Worm (Caenorhabditis elegans) whole organism, L4 larva: ENCODE results near the gene cyp-29A3.
A peak's percentile ranks its signal among the peaks of the same experiment; 100 is the strongest.

Experiments used
- F49E8.2 ChIP-seq: sonication (generic microtip); optimal IDR thresholded peaks from 2 replicates; lab custom pipeline; 2016; ENCODE audit warnings: missing compliant biosample characterization, mild to moderate bottlenecking, missing genetic modification characterization, borderline replicate concordance
- T20F7.1 ChIP-seq: fragments of 200-800 bp; sonication (Bioruptor generic); optimal IDR thresholded peaks from 2 replicates; lab custom pipeline; 2018; ENCODE audit warnings: mild to moderate bottlenecking, missing genetic modification characterization, missing compliant biosample characterization
- Y48G9A.11 ChIP-seq: fragments of 200-800 bp; sonication (Bioruptor generic); IDR thresholded peaks from 2 replicates; pipeline ENCODE4 v1.3.6; 2022; ENCODE audit warnings: missing genetic modification reagents, missing genetic modification characterization, missing compliant biosample characterization
- Y5F2A.4 ChIP-seq: fragments of 200-800 bp; sonication (Bioruptor generic); optimal IDR thresholded peaks from 2 replicates; lab custom pipeline; 2018; ENCODE audit warnings: mild to moderate bottlenecking, missing genetic modification characterization, missing compliant biosample characterization
- Y75B8A.6 ChIP-seq: fragments of 200-800 bp; sonication (Bioruptor generic); IDR thresholded peaks from 2 replicates; pipeline ENCODE4 v1.3.6; 2022; ENCODE audit warnings: missing genetic modification reagents, missing genetic modification characterization, missing compliant biosample characterization
- ZK337.2 ChIP-seq: fragments of 200-800 bp; sonication (Bioruptor generic); IDR thresholded peaks from 2 replicates; pipeline ENCODE4 v1.3.6; 2022; ENCODE audit warnings: missing genetic modification reagents, missing genetic modification characterization, missing compliant biosample characterization
- aha-1 ChIP-seq: fragments of 150-350 bp; peaks from one replicate; lab custom pipeline; 2014; ENCODE audit warnings: missing biosample characterization, missing genetic modification characterization
- ama-1 ChIP-seq: fragments of 150-350 bp; optimal IDR thresholded peaks from 2 replicates; lab custom pipeline; 2014; ENCODE audit warnings: inconsistent platforms, mixed read lengths
- arid-1 ChIP-seq: fragments of 200-800 bp; sonication (Bioruptor generic); conservative IDR thresholded peaks from 2 replicates; pipeline ENCODE4 v1.3.6; 2022; ENCODE audit warnings: missing genetic modification reagents, missing genetic modification characterization, missing compliant biosample characterization
- attf-4 ChIP-seq: sonication (generic microtip); optimal IDR thresholded peaks from 3 replicates; lab custom pipeline; 2017; ENCODE audit warnings: missing biosample characterization, missing genetic modification characterization
- ceh-28 ChIP-seq: fragments of 150-350 bp; optimal IDR thresholded peaks from 2 replicates; lab custom pipeline; 2014; ENCODE audit warnings: missing biosample characterization, missing genetic modification reagents, missing genetic modification characterization
- ceh-82 ChIP-seq: sonication (generic microtip); optimal IDR thresholded peaks from 2 replicates; lab custom pipeline; 2017; ENCODE audit warnings: missing biosample characterization, missing genetic modification characterization
- cey-2 ChIP-seq: sonication (generic microtip); optimal IDR thresholded peaks from 3 replicates; lab custom pipeline; 2017; ENCODE audit warnings: missing genetic modification characterization, mild to moderate bottlenecking, missing compliant biosample characterization, antibody characterized with exemption, borderline replicate concordance; ENCODE audit not compliant: insufficient read depth
- daf-19 ChIP-seq: fragments of 200-800 bp; sonication (Bioruptor generic); conservative IDR thresholded peaks from 2 replicates; pipeline ENCODE4 v1.3.6; 2022; ENCODE audit warnings: missing genetic modification characterization, missing compliant biosample characterization
- egl-27 ChIP-seq: sonication (generic microtip); optimal IDR thresholded peaks from 3 replicates; lab custom pipeline; 2017; ENCODE audit warnings: missing biosample characterization, missing genetic modification reagents, missing genetic modification characterization
- egl-43 ChIP-seq: fragments of 200-800 bp; sonication (Bioruptor generic); IDR thresholded peaks from 2 replicates; pipeline ENCODE4 v1.3.6; 2022; ENCODE audit warnings: missing genetic modification reagents, missing genetic modification characterization, missing compliant biosample characterization
- fkh-10 ChIP-seq: fragments of 150-350 bp; optimal IDR thresholded peaks from 2 replicates; lab custom pipeline; 2014; ENCODE audit warnings: missing biosample characterization, missing genetic modification reagents, missing genetic modification characterization
- fos-1 ChIP-seq: fragments of 150-350 bp; optimal IDR thresholded peaks from 2 replicates; lab custom pipeline; 2014; ENCODE audit warnings: missing biosample characterization, missing genetic modification characterization
- lim-7 ChIP-seq: fragments of 200-800 bp; sonication (Bioruptor generic); IDR thresholded peaks from 2 replicates; pipeline ENCODE4 v1.3.6; 2022; ENCODE audit warnings: missing genetic modification characterization, missing compliant biosample characterization
- lin-29 ChIP-seq: fragments of 200-800 bp; sonication (Bioruptor generic); IDR thresholded peaks from 2 replicates; pipeline ENCODE4 v1.3.6; 2022; ENCODE audit warnings: missing genetic modification reagents, missing genetic modification characterization, missing compliant biosample characterization
- lir-3 ChIP-seq: sonication (generic microtip); optimal IDR thresholded peaks from 2 replicates; lab custom pipeline; 2016; ENCODE audit warnings: mild to moderate bottlenecking, missing genetic modification characterization, missing compliant biosample characterization
- madf-9 ChIP-seq: fragments of 200-800 bp; sonication (Bioruptor generic); conservative IDR thresholded peaks from 2 replicates; pipeline ENCODE4 v1.3.6; 2022; ENCODE audit warnings: missing genetic modification reagents, missing genetic modification characterization, missing compliant biosample characterization
- mdl-1 ChIP-seq, 2 experiments: fragments of 150-350 bp in 1 of 2; sonication (generic microtip) in 1 of 2; optimal IDR thresholded peaks; 2 replicates each; lab custom pipeline; 2014 to 2017; ENCODE audit warnings: missing biosample characterization in 2 of 2, missing genetic modification characterization in 2 of 2
- mdt-29 ChIP-seq: fragments of 200-800 bp; sonication (Bioruptor generic); IDR thresholded peaks from 2 replicates; pipeline ENCODE4 v1.3.6; 2022; ENCODE audit warnings: missing genetic modification reagents, missing genetic modification characterization, missing compliant biosample characterization
- mep-1 ChIP-seq: fragments of 150-350 bp; sonication (generic microtip); optimal IDR thresholded peaks from 3 replicates; lab custom pipeline; 2014; ENCODE audit warnings: missing biosample characterization, missing genetic modification characterization
- mes-2 ChIP-seq: sonication (generic microtip); optimal IDR thresholded peaks from 2 replicates; lab custom pipeline; 2016; ENCODE audit warnings: missing genotype, mild to moderate bottlenecking, missing genetic modification characterization, missing compliant biosample characterization; ENCODE audit not compliant: poor library complexity, severe bottlenecking
- mxl-2 ChIP-seq: fragments of 200-800 bp; sonication (Bioruptor generic); conservative IDR thresholded peaks from 2 replicates; pipeline ENCODE4 v1.3.6; 2022; ENCODE audit warnings: missing genetic modification reagents, missing genetic modification characterization, missing compliant biosample characterization
- mxl-3 ChIP-seq: fragments of 200-800 bp; sonication (Bioruptor generic); optimal IDR thresholded peaks from 2 replicates; lab custom pipeline; 2018; ENCODE audit warnings: mild to moderate bottlenecking, missing genetic modification characterization, missing compliant biosample characterization
- nhr-102 ChIP-seq: sonication (generic microtip); optimal IDR thresholded peaks from 2 replicates; lab custom pipeline; 2016; ENCODE audit warnings: mild to moderate bottlenecking, missing genetic modification characterization, moderate library complexity, missing compliant biosample characterization
- nhr-11 ChIP-seq: fragments of 150-350 bp; optimal IDR thresholded peaks from 2 replicates; lab custom pipeline; 2014; ENCODE audit warnings: missing biosample characterization, missing genetic modification characterization
- nhr-111 ChIP-seq: fragments of 200-800 bp; sonication (Bioruptor generic); optimal IDR thresholded peaks from 2 replicates; lab custom pipeline; 2018; ENCODE audit warnings: mild to moderate bottlenecking, missing genetic modification characterization, missing compliant biosample characterization
- nhr-25 ChIP-seq: sonication (generic microtip); optimal IDR thresholded peaks from 2 replicates; lab custom pipeline; 2017; ENCODE audit warnings: missing genetic modification characterization, mild to moderate bottlenecking, missing compliant biosample characterization, antibody characterized with exemption, moderate library complexity, borderline replicate concordance; ENCODE audit not compliant: insufficient read depth
- nhr-41 ChIP-seq: fragments of 200-800 bp; sonication (Bioruptor generic); IDR thresholded peaks from 2 replicates; pipeline ENCODE4 v1.3.6; 2022; ENCODE audit warnings: missing genetic modification reagents, missing genetic modification characterization, missing compliant biosample characterization
- nhr-48 ChIP-seq: sonication (generic microtip); optimal IDR thresholded peaks from 2 replicates; lab custom pipeline; 2016; ENCODE audit warnings: mild to moderate bottlenecking, missing genetic modification characterization, missing compliant biosample characterization
- nhr-76 ChIP-seq: fragments of 150-350 bp; optimal IDR thresholded peaks from 2 replicates; lab custom pipeline; 2014; ENCODE audit warnings: missing biosample characterization, missing genetic modification characterization
- pha-4 ChIP-seq, 2 experiments: fragments of 150-350 bp in 1 of 2; fragments of 200-800 bp in 1 of 2; sonication (Bioruptor generic) in 1 of 2; IDR thresholded peaks in 1 of 2; optimal IDR thresholded peaks in 1 of 2; 2 replicates each; pipeline versions ENCODE4 v1.3.6 to Lab custom; 2014 to 2022; ENCODE audit warnings: missing genetic modification characterization in 2 of 2, missing genetic modification reagents in 2 of 2, missing biosample characterization in 1 of 2, missing compliant biosample characterization in 1 of 2
- pqm-1 ChIP-seq: sonication (generic microtip); optimal IDR thresholded peaks from 2 replicates; lab custom pipeline; 2017; ENCODE audit warnings: missing biosample characterization, missing genetic modification characterization
- rbr-2 ChIP-seq: sonication (generic microtip); optimal IDR thresholded peaks from 2 replicates; lab custom pipeline; 2016; ENCODE audit warnings: missing genotype, missing genetic modification characterization, missing compliant biosample characterization
- snpc-1.2 ChIP-seq: fragments of 200-800 bp; sonication (Bioruptor generic); IDR thresholded peaks from 2 replicates; pipeline ENCODE4 v1.3.6; 2022; ENCODE audit warnings: missing genetic modification reagents, missing genetic modification characterization, missing compliant biosample characterization
- tra-1 ChIP-seq: fragments of 200-800 bp; sonication (Bioruptor generic); IDR thresholded peaks from 2 replicates; pipeline ENCODE4 v1.3.6; 2022; ENCODE audit warnings: missing genetic modification reagents, missing genetic modification characterization, missing compliant biosample characterization
- unc-130 ChIP-seq: sonication (generic microtip); optimal IDR thresholded peaks from 2 replicates; lab custom pipeline; 2016; ENCODE audit warnings: missing genetic modification reagents, missing genetic modification characterization, missing compliant biosample characterization
- zag-1 ChIP-seq: fragments of 150-350 bp; optimal IDR thresholded peaks from 2 replicates; lab custom pipeline; 2014; ENCODE audit warnings: missing biosample characterization, missing genetic modification characterization
- zfp-2 ChIP-seq: sonication (generic microtip); optimal IDR thresholded peaks from 2 replicates; lab custom pipeline; 2016; ENCODE audit warnings: mild to moderate bottlenecking, missing genetic modification characterization, missing compliant biosample characterization
- zfp-3 ChIP-seq: fragments of 200-800 bp; sonication (Bioruptor generic); conservative IDR thresholded peaks from 2 replicates; pipeline ENCODE4 v1.3.6; 2022; ENCODE audit warnings: missing genetic modification reagents, missing genetic modification characterization, missing compliant biosample characterization
- ztf-7 ChIP-seq: fragments of 150-350 bp; optimal IDR thresholded peaks from 2 replicates; lab custom pipeline; 2014; ENCODE audit warnings: missing biosample characterization, missing genetic modification characterization

The cyp-29A3 gene

ce11 chrV:83732-84131, 24.7 kb downstream of the cyp-29A3 start, which contains the start of gene daam-1:
TSS of gene daam-1 (minus strand) at chrV:83832.
- no peak for TF ChIP-seq tra-1
- no peak for TF ChIP-seq nhr-76 (tag; lab: Kevin White, UChicago)
- no peak for TF ChIP-seq arid-1 (GFP tag; lab: Robert Waterston, UW)
- TF ChIP-seq zag-1, result no peak
- no peak for TF ChIP-seq unc-130
- no peak for TF ChIP-seq ceh-82 (tag; lab: Kevin White, UChicago)
- no peak for TF ChIP-seq lir-3 (tag; lab: Kevin White, UChicago)
- no peak for TF ChIP-seq attf-4
- no peak for TF ChIP-seq madf-9 (GFP tag; lab: Robert Waterston, UW)
- no peak for TF ChIP-seq F49E8.2 (tag; lab: Kevin White, UChicago)
- TF ChIP-seq mxl-2 (GFP tag; lab: Robert Waterston, UW), result no peak
- no peak for TF ChIP-seq nhr-25 (tag; lab: Kevin White, UChicago)
- no peak for TF ChIP-seq daf-19

DNA sequence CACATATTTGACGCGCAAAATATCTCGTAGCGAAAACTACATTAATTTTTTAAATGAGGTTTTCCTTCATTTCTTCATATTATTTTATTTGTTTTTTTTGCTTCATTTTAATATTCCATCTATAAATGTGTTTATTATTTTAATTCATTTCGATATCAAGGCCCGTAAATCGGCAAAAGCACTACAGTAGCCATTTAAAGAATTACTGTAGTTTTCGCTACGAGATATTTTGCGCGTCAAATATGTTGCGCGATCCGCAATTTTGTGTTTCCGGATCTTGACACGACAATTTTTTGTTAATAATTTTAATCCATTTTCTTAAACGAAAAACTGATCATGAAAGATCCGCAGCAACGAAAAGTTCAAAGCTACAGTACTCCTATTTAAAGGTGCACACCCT, 43.1 kb downstream of the cyp-29A3 start:
- TF ChIP-seq mes-2 (tag; lab: Kevin White, UChicago) (peak; percentile 3), T20F7.1 (GFP tag; lab: Kevin White, UChicago) (no peak)

DNA sequence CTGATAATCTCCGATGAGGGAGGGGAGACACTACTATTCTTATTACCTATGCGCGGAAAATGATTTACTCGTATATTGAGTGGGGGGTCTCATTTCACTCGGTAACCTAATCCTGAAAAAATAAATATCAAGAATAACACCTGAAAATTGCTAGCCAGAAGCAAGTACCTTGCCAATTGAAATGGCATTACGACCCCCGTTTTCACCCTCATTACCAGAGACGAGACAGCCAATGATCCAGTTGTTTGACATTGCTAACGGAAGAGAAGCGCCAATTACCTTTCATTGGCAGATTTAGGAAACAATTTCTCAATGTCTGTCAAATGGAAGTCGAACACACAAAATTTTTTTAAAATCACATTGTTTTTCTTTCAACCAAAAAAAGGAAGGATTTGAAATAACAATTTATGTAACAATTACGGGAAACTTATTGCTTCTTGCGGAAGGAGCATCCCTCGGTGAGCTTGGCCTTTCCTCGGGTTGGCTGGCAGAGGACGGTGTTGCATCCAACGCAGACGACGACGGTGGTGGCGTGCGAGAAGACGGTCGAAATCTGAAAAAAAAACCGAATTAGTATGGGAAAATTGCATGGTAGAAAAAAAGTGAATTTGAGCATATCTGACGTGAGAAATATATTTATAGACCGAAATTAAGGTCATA, 44.1 kb downstream of the cyp-29A3 start:
- TF ChIP-seq mdt-29 (GFP tag; lab: Robert Waterston, UW) (no peak), egl-43 (GFP tag; lab: Robert Waterston, UW) (0 out of 2 replicates have a peak, but pooled peaks have one; percentile 62), lin-29 (GFP tag; lab: Robert Waterston, UW) (no peak), ceh-82 (tag; lab: Kevin White, UChicago) (no peak), ztf-7 (tag; lab: Kevin White, UChicago) (no peak), nhr-48 (tag; lab: Kevin White, UChicago) (no peak), nhr-25 (tag; lab: Kevin White, UChicago) (no peak), zfp-3 (GFP tag; lab: Robert Waterston, UW) (no peak), rbr-2 (tag; lab: Kevin White, UChicago) (no peak), ceh-28 (tag; lab: Kevin White, UChicago) (no peak), ama-1 (peak; percentile 44), nhr-76 (tag; lab: Kevin White, UChicago) (no peak), Y5F2A.4 (no peak), nhr-41 (no peak), mdl-1 (tag; optimal IDR thresholded peaks at IDR 0.05; lab: Kevin White, UChicago) (no peak), fkh-10 (no peak), zfp-2 (no peak), mep-1 (no peak), mxl-3 (no peak), fos-1 (tag; lab: Kevin White, UChicago) (no peak), pqm-1 (tag; lab: Kevin White, UChicago) (no peak), Y48G9A.11 (GFP tag; lab: Robert Waterston, UW) (peak; percentile 86; the same call in 1 of the 2 replicates), egl-27 (no peak), nhr-11 (tag; lab: Kevin White, UChicago) (no peak), cey-2 (tag; lab: Kevin White, UChicago) (no peak), nhr-102 (tag; lab: Kevin White, UChicago) (no peak), aha-1 (tag; lab: Kevin White, UChicago) (no peak), pha-4 (GFP tag; IDR thresholded peaks at IDR 0.05; lab: Robert Waterston, UW) (no peak; the same call in 1 of the 2 replicates), pha-4 (tag; optimal IDR thresholded peaks at IDR 0.05; lab: Kevin White, UChicago) (no peak), ZK337.2 (GFP tag; lab: Robert Waterston, UW) (0 out of 2 replicates have a peak, but pooled peaks have one; percentile 29), lim-7 (GFP tag; lab: Robert Waterston, UW) (0 out of 2 replicates have a peak, but pooled peaks have one; percentile 14), snpc-1.2 (GFP tag; lab: Robert Waterston, UW) (peak; percentile 79), Y75B8A.6 (GFP tag; lab: Robert Waterston, UW) (no peak), nhr-111 (peak; percentile 49), T20F7.1 (GFP tag; lab: Kevin White, UChicago) (no peak), F49E8.2 (tag; lab: Kevin White, UChicago) (peak; percentile 92)
